Worm (Caenorhabditis elegans): ENCODE measurements around the gene F13H8.6.

- TF ChIP-seq lsy-2 (tag; optimal IDR thresholded peaks at IDR 0.05) (no peak), unc-130 (GFP tag; optimal IDR thresholded peaks at IDR 0.05) (no peak), arid-1 (GFP tag; conservative IDR thresholded peaks at IDR 0.05) (no peak), mep-1 (tag; optimal IDR thresholded peaks at IDR 0.05) (no peak), snpc-4 (tag; optimal IDR thresholded peaks at IDR 0.05) (no peak), lin-13 (GFP tag; optimal IDR thresholded peaks at IDR 0.05) (no peak), mxl-2 (GFP tag; conservative IDR thresholded peaks at IDR 0.05) (no peak)
Measured at ce11 chrII:6324086-6324485, 37.3 kb upstream of the F13H8.6 start, which contains the start of gene sma-6.
